Worm (Caenorhabditis elegans): ENCODE data around the gene abcf-2.
"Not testable (repeated sequence)": the region's sequence is repeated elsewhere in the genome, so short reads cannot be mapped to it uniquely, and the experiment has no call there.

Gene abcf-2

DNA sequence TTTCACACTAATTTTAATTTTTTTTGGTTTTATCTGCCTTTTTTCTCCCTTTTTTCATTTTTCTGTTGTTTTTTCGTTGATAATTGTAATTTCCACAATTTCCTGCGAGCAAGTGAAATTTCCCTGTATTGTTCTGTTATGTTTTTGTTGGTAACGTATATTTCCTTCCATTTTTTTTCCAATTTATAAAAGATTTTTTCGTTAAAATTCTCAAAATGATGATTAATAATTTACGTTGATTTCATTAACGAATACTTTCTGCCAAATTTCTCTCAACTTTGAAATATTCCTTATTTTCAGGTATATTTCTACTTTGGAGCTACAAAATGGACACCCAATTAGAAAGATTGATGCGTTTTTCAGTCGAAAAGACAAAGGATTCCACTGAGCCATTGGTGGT is 40.5 kb upstream of the abcf-2 start, which contains the start of gene T28A8.8:
Gene T28A8.8, plus strand, starts transcription at position 301 of the 400 bp plus-strand sequence.
- TF ChIP-seq aly-2 (tag; optimal IDR thresholded peaks at IDR 0.05), result no peak
- TF ChIP-seq skn-1 (tag; optimal IDR thresholded peaks at IDR 0.05), result no peak
- no peak for TF ChIP-seq nhr-12 (tag; optimal IDR thresholded peaks at IDR 0.05)
- TF ChIP-seq ceh-82 (tag; optimal IDR thresholded peaks at IDR 0.05), result no peak
- TF ChIP-seq ama-1 (optimal IDR thresholded peaks at IDR 0.05), result no peak
- TF ChIP-seq egl-27 (tag; optimal IDR thresholded peaks at IDR 0.05), result no peak
- TF ChIP-seq ceh-16 (tag; optimal IDR thresholded peaks at IDR 0.05), result no peak
- TF ChIP-seq lin-11 (tag; optimal IDR thresholded peaks at IDR 0.05), result no peak
- no peak for TF ChIP-seq dmd-4 (tag; optimal IDR thresholded peaks at IDR 0.05)

DNA sequence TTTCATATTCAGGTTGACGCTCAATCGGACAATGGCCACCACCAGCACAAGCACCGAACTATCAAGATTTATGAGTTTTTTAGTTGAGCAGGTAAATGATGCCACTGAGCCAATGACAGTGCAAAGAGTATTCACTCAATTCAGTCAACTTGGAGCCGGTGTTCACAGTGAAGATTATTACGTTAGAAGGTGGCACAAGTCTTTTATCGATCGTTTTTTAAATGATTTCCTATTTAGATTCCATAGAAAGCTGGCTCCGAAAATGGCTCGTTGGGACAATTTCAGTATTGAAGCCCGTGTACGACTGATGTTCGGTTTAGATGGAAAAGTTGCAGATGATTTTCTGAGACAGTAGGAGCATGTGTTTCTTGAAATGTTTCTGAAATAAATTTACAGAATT is 39.6 kb upstream of the abcf-2 start, which contains the start of gene T28A8.5:
Gene T28A8.5, plus strand, starts transcription at position 32 of the 400 bp plus-strand sequence.
- TF ChIP-seq sma-9 (GFP tag; optimal IDR thresholded peaks at IDR 0.05) (no peak), sma-9 (tag; optimal IDR thresholded peaks at IDR 0.05) (no peak), nhr-10 (tag; optimal IDR thresholded peaks at IDR 0.05) (no peak), sem-4 (tag; optimal IDR thresholded peaks at IDR 0.05) (no peak), zag-1 (tag; optimal IDR thresholded peaks at IDR 0.05) (no peak), sma-3 (GFP tag; optimal IDR thresholded peaks at IDR 0.05) (no peak), lsy-2 (tag; optimal IDR thresholded peaks at IDR 0.05) (no peak), gmeb-1 (tag; optimal IDR thresholded peaks at IDR 0.05) (no peak), lin-11 (tag; optimal IDR thresholded peaks at IDR 0.05) (no peak), mbf-1 (tag; optimal IDR thresholded peaks at IDR 0.05) (no peak)

DNA sequence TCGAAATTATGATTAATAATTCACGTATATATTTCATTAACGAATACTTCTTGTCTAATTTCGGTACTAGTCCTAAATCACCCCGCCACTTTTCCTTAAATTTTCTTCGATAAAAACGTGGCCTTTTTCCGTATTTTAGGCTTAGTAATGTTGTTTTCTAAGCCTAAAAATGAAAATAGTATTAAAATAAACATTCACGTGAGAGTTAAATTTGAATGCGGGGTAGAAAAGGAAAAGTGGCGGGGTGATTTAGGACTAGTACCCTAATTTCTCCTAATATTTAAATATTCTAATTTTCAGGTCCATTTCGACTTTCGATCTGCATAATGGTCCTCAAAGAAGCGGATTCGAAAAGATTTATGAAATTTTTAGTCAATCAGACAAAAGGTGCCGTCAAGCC is 36.9 kb upstream of the abcf-2 start, which contains the start of gene T28A8.6:
Gene T28A8.6, plus strand, starts transcription at position 301 of the 400 bp plus-strand sequence.
- TF ChIP-seq lin-13 (GFP tag; optimal IDR thresholded peaks at IDR 0.05); mdl-1 (tag; optimal IDR thresholded peaks at IDR 0.05); fos-1 (tag; optimal IDR thresholded peaks at IDR 0.05): not testable (repeated sequence)

DNA sequence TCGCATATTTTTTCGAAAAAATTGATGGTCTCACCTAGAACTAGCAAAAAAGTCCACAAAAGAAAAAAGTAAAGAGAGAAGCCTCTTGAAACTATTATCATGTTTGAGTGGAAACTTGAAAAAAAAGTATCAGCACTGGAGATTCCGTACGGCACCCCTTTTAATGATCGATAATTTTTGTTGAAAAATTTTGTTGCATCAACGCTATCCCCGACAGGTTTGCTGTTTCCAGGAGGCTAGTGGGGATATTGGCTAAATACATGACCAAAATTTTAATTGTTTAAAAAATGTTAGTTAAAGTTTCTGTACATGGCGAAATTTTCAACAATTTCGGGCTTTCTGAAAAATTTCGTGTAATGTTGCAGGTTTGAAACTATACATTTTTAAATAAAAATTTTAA is 33.5 kb upstream of the abcf-2 start, which contains the start of gene T28A8.2:
Gene T28A8.2, minus strand, starts transcription at position 101 of the 400 bp plus-strand sequence.
- TF ChIP-seq nhr-11 (tag; optimal IDR thresholded peaks at IDR 0.05) (no peak), nhr-237 (tag; optimal IDR thresholded peaks at IDR 0.05) (no peak), nhr-10 (tag; optimal IDR thresholded peaks at IDR 0.05) (no peak), sma-9 (GFP tag; optimal IDR thresholded peaks at IDR 0.05) (no peak), sma-9 (tag; optimal IDR thresholded peaks at IDR 0.05) (no peak), lin-11 (tag; optimal IDR thresholded peaks at IDR 0.05) (no peak), fos-1 (tag; optimal IDR thresholded peaks at IDR 0.05) (no peak), aly-2 (tag; optimal IDR thresholded peaks at IDR 0.05) (no peak), ztf-11 (tag; optimal IDR thresholded peaks at IDR 0.05) (no peak), nhr-129 (tag; optimal IDR thresholded peaks at IDR 0.05) (no peak), alr-1 (tag; optimal IDR thresholded peaks at IDR 0.05) (no peak)

DNA sequence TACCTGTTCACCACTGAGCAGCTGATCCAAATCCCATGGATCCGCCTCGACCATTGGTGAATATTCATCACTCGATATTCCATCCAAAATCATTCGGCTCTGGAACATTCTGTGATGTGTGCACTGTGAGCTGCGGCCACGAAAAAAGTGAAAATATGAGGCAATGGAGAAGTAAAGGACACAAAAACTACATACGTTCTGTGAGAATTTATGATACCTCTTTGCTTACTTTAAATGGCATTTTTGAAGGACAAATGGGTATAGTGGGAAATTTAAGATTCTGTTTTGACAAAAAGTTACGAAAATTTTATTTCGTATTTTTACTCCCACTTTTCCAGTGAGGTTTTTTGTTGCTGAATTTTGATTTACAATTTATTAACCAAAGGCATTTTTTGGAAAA is 30.3 kb upstream of the abcf-2 start, which contains the start of gene twk-40:
Gene twk-40, minus strand, starts transcription at position 101 of the 400 bp plus-strand sequence.
- no peak for TF ChIP-seq sma-9 (GFP tag; optimal IDR thresholded peaks at IDR 0.05)
- no peak for TF ChIP-seq sma-9 (tag; optimal IDR thresholded peaks at IDR 0.05)
- TF ChIP-seq ama-1 (optimal IDR thresholded peaks at IDR 0.05), result no peak
- TF ChIP-seq lsy-2 (tag; optimal IDR thresholded peaks at IDR 0.05), result no peak
- TF ChIP-seq C34F6.9 (tag; optimal IDR thresholded peaks at IDR 0.05), result no peak
- TF ChIP-seq unc-62 (GFP tag; optimal IDR thresholded peaks at IDR 0.05), result no peak
- TF ChIP-seq nhr-77 (tag; optimal IDR thresholded peaks at IDR 0.05), result no peak
- no peak for TF ChIP-seq egl-27 (tag; optimal IDR thresholded peaks at IDR 0.05)
- no peak for TF ChIP-seq nhr-10 (tag; optimal IDR thresholded peaks at IDR 0.05)
- no peak for TF ChIP-seq ztf-4 (tag; optimal IDR thresholded peaks at IDR 0.05)
- no peak for TF ChIP-seq nhr-25 (tag; optimal IDR thresholded peaks at IDR 0.05)
- no peak for TF ChIP-seq nhr-6 (tag; optimal IDR thresholded peaks at IDR 0.05)
- TF ChIP-seq nhr-11 (tag; optimal IDR thresholded peaks at IDR 0.05), result no peak
- TF ChIP-seq lin-13 (GFP tag; optimal IDR thresholded peaks at IDR 0.05), result no peak
- no peak for TF ChIP-seq skn-1 (tag; optimal IDR thresholded peaks at IDR 0.05)
- TF ChIP-seq mbf-1 (tag; optimal IDR thresholded peaks at IDR 0.05), result no peak
- TF ChIP-seq fos-1 (tag; optimal IDR thresholded peaks at IDR 0.05), result no peak
- no peak for TF ChIP-seq nhr-237 (tag; optimal IDR thresholded peaks at IDR 0.05)
- TF ChIP-seq alr-1 (tag; optimal IDR thresholded peaks at IDR 0.05), result no peak
- no peak for TF ChIP-seq dmd-4 (tag; optimal IDR thresholded peaks at IDR 0.05)

DNA sequence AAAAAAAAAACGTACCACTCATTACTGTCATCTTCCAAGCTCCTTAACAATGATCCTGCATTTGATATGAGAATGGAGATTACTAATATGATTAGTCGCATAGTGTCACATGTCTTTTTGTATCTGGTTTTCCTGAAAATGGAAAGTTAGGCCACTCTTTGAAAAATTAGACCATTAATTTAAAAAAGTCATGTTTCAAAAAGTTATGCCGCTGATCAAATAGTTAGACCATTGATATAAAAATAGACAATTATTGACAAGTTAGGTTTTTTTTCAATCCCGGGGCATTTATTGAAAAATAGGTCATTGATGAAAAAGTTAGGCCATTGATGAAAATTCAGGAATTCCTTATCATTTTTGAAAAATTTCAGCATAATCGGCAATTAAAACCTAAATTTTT is 22.0 kb upstream of the abcf-2 start, which contains the start of gene acc-4:
Gene acc-4, minus strand, starts transcription at position 101 of the 400 bp plus-strand sequence.
- TF ChIP-seq elt-1 (tag; optimal IDR thresholded peaks at IDR 0.05) (no peak), nhr-77 (tag; optimal IDR thresholded peaks at IDR 0.05) (no peak), lsy-2 (tag; optimal IDR thresholded peaks at IDR 0.05) (no peak), fos-1 (tag; optimal IDR thresholded peaks at IDR 0.05) (no peak), alr-1 (tag; optimal IDR thresholded peaks at IDR 0.05) (no peak), gmeb-1 (tag; optimal IDR thresholded peaks at IDR 0.05) (no peak), ama-1 (optimal IDR thresholded peaks at IDR 0.05) (no peak), elt-3 (tag; optimal IDR thresholded peaks at IDR 0.05) (no peak), snpc-4 (tag; optimal IDR thresholded peaks at IDR 0.05) (no peak), nhr-10 (tag; optimal IDR thresholded peaks at IDR 0.05) (no peak)
